Worm (Caenorhabditis elegans) whole organism, late embryonic: ENCODE measurements around the gene F46C5.7.

ENCODE experiments used
- ceh-19 ChIP-seq: fragments of 200-800 bp; sonication (Bioruptor generic); optimal IDR thresholded peaks from 2 replicates; lab custom pipeline; 2018; ENCODE audit warnings: mild to moderate bottlenecking, missing genetic modification characterization, missing compliant biosample characterization
- ceh-30 ChIP-seq: fragments of 150-350 bp; optimal IDR thresholded peaks from 2 replicates; lab custom pipeline; 2014; ENCODE audit warnings: missing biosample characterization, missing genetic modification characterization
- ceh-34 ChIP-seq: sonication (generic microtip); optimal IDR thresholded peaks from 2 replicates; lab custom pipeline; 2016; ENCODE audit warnings: mild to moderate bottlenecking, missing genetic modification characterization, missing compliant biosample characterization
- dmd-4 ChIP-seq: sonication (generic microtip); optimal IDR thresholded peaks from 2 replicates; lab custom pipeline; 2016; ENCODE audit warnings: borderline replicate concordance, missing genetic modification characterization, missing compliant biosample characterization
- hlh-6 ChIP-seq: sonication (generic microtip); optimal IDR thresholded peaks from 2 replicates; lab custom pipeline; 2016; ENCODE audit warnings: missing genotype, missing genetic modification characterization, missing compliant biosample characterization
- nhr-11 ChIP-seq: fragments of 150-350 bp; optimal IDR thresholded peaks from 2 replicates; lab custom pipeline; 2014; ENCODE audit warnings: missing biosample characterization, missing genetic modification characterization
- sox-4 ChIP-seq: sonication (generic microtip); optimal IDR thresholded peaks from 2 replicates; lab custom pipeline; 2017; ENCODE audit warnings: mild to moderate bottlenecking, missing genetic modification characterization, inconsistent platforms, missing compliant biosample characterization
- tbx-7 ChIP-seq: sonication (generic microtip); optimal IDR thresholded peaks from 2 replicates; lab custom pipeline; 2016; ENCODE audit warnings: missing genotype, missing genetic modification characterization, missing compliant biosample characterization

DNA sequence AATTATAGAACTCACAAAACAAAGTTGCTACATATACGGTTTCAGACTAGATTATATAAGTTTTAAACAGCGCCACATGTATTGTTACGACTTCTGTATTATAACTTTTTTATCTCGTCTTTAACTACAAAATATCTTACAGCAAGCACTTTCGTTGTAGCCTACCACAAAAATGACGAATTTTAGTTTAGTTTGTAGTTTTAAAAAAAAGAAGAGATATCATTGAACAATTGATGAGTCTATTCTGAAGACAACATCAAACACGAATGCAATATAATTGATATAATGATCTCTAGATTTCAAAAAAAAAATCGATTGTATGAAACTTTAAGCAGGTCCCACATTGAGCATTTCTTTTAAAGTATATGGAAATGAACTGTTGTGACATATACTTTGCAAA is 24.9 kb upstream of the F46C5.7 start:
- no peak for TF ChIP-seq hlh-6 (tag; lab: Kevin White, UChicago)
- no peak for TF ChIP-seq ceh-34 (tag; lab: Kevin White, UChicago)
- no peak for TF ChIP-seq nhr-11
- no peak for TF ChIP-seq ceh-19 (GFP tag; lab: Kevin White, UChicago)
- no peak for TF ChIP-seq sox-4 (tag; lab: Kevin White, UChicago)
- no peak for TF ChIP-seq tbx-7 (tag; lab: Kevin White, UChicago)
- TF ChIP-seq ceh-30 = no peak
- TF ChIP-seq dmd-4 = no peak
